Worm (Caenorhabditis elegans): ENCODE data around the gene ZK1240.8.

The ZK1240.8 gene

ce11 chrII:2340974-2341373, 12.1 kb upstream of the ZK1240.8 start:
- TF ChIP-seq lir-1 (GFP tag; conservative IDR thresholded peaks at IDR 0.05) (no peak), hmg-1.2 (GFP tag; IDR thresholded peaks at IDR 0.05) (peak; percentile 47; the same call in 1 of the 2 replicates)

ce11 chrII:2336177-2336576, 7.3 kb upstream of the ZK1240.8 start:
- TF ChIP-seq aptf-2 (GFP tag; conservative IDR thresholded peaks at IDR 0.05): no peak

- TF ChIP-seq hrde-1 (tag; optimal IDR thresholded peaks at IDR 0.05; ENCODE audit: borderline replicate concordance) (no peak), fkh-3 (tag; optimal IDR thresholded peaks at IDR 0.05) (no peak), F39B2.1 (GFP tag; IDR thresholded peaks at IDR 0.05) (no peak), sptf-2 (GFP tag; optimal IDR thresholded peaks at IDR 0.05) (no peak), egrh-3 (GFP tag; IDR thresholded peaks at IDR 0.05) (no peak), unc-62 (GFP tag; optimal IDR thresholded peaks at IDR 0.05) (peak; percentile 37), K12H6.12 (tag; optimal IDR thresholded peaks at IDR 0.05) (no peak), atf-7 (tag; optimal IDR thresholded peaks at IDR 0.05) (peak; percentile 87), nhr-80 (tag; optimal IDR thresholded peaks at IDR 0.05) (peak; percentile 84), cebp-1 (GFP tag; IDR thresholded peaks at IDR 0.05) (no peak), cebp-1 (tag; optimal IDR thresholded peaks at IDR 0.05) (peak; percentile 27), let-526 (GFP tag; IDR thresholded peaks at IDR 0.05) (no peak), attf-3 (GFP tag; conservative IDR thresholded peaks at IDR 0.05) (no peak), lin-54 (GFP tag; optimal IDR thresholded peaks at IDR 0.05) (no peak), lsl-1 (GFP tag; optimal IDR thresholded peaks at IDR 0.05) (no peak), sea-2 (GFP tag; IDR thresholded peaks at IDR 0.05) (no peak), ztf-25 (GFP tag; IDR thresholded peaks at IDR 0.05) (no peak), aptf-3 (GFP tag; IDR thresholded peaks at IDR 0.05) (no peak), ceh-91 (GFP tag; IDR thresholded peaks at IDR 0.05) (no peak), lir-1 (GFP tag; conservative IDR thresholded peaks at IDR 0.05) (no peak), die-1 (tag; optimal IDR thresholded peaks at IDR 0.05) (no peak), aptf-2 (GFP tag; conservative IDR thresholded peaks at IDR 0.05) (no peak), attf-5 (GFP tag; optimal IDR thresholded peaks at IDR 0.05) (no peak), C06A6.2 (GFP tag; conservative IDR thresholded peaks at IDR 0.05) (no peak)
These were observed 6.7 kb upstream of the ZK1240.8 start, which contains the start of gene F43C11.7 for ce11 chrII:2335572-2335971. F43C11.7 (plus strand) TSS chrII:2335897.

- TF ChIP-seq F49E8.2 (tag; optimal IDR thresholded peaks at IDR 0.05; ENCODE audit: insufficient read depth): no peak
- no peak for TF ChIP-seq let-607 (tag; optimal IDR thresholded peaks at IDR 0.05)
- TF ChIP-seq nhr-80 (tag; optimal IDR thresholded peaks at IDR 0.05): peak; percentile 6
- TF ChIP-seq ztf-25 (GFP tag; IDR thresholded peaks at IDR 0.05): no peak
These were observed 3.4 kb upstream of the ZK1240.8 start, which contains the start of gene F43C11.8 for ce11 chrII:2332220-2332619. F43C11.8 (plus strand) TSS chrII:2332520.

ce11 chrII:2330462-2330861, 1.6 kb upstream of the ZK1240.8 start:
- no peak for TF ChIP-seq die-1 (tag; optimal IDR thresholded peaks at IDR 0.05)
- no peak for TF ChIP-seq egl-18 (GFP tag; IDR thresholded peaks at IDR 0.05)
- TF ChIP-seq Y67H2A.10 (GFP tag; conservative IDR thresholded peaks at IDR 0.05): no peak
- no peak for TF ChIP-seq unc-62 (GFP tag; optimal IDR thresholded peaks at IDR 0.05)
- no peak for TF ChIP-seq ceh-91 (GFP tag; IDR thresholded peaks at IDR 0.05)
- no peak for TF ChIP-seq F37B4.10 (GFP tag; IDR thresholded peaks at IDR 0.05)
- 0 out of 2 replicates have a peak, but pooled peaks have one; percentile 35 for TF ChIP-seq D2030.7 (GFP tag; IDR thresholded peaks at IDR 0.05)
- TF ChIP-seq ceh-79 (tag; optimal IDR thresholded peaks at IDR 0.05): no peak
- no peak for TF ChIP-seq F23B12.7 (tag; optimal IDR thresholded peaks at IDR 0.05; ENCODE audit: insufficient read depth)
- peak; percentile 16 for TF ChIP-seq lsl-1 (GFP tag; optimal IDR thresholded peaks at IDR 0.05)
- TF ChIP-seq gei-17 (GFP tag; optimal IDR thresholded peaks at IDR 0.05): peak; percentile 12
- TF ChIP-seq madf-10 (tag; optimal IDR thresholded peaks at IDR 0.05): no peak
- no peak for TF ChIP-seq hlh-26 (GFP tag; conservative IDR thresholded peaks at IDR 0.05)
- no peak for TF ChIP-seq snpc-1.3 (tag; optimal IDR thresholded peaks at IDR 0.05; ENCODE audit: insufficient read depth)
- no peak for TF ChIP-seq efl-1 (GFP tag; optimal IDR thresholded peaks at IDR 0.05)
- no peak for TF ChIP-seq mxl-1 (tag; optimal IDR thresholded peaks at IDR 0.05)
- TF ChIP-seq aptf-2 (GFP tag; conservative IDR thresholded peaks at IDR 0.05): no peak
- TF ChIP-seq ztf-28 (GFP tag; IDR thresholded peaks at IDR 0.05): no peak
- no peak for TF ChIP-seq lin-26 (GFP tag; IDR thresholded peaks at IDR 0.05)
- no peak for TF ChIP-seq nhr-120 (GFP tag; IDR thresholded peaks at IDR 0.05)

Measured in whole organism, young adult.